Fruit fly (Drosophila melanogaster) whole organism, prepupa: ENCODE data around the gene spirit.

Experiments used
- CG11762 ChIP-seq: fragments of 200-800 bp; sonication (Bioruptor generic); optimal IDR thresholded peaks from 3 replicates; lab custom pipeline; 2016; ENCODE audit warnings: missing biosample characterization, missing genetic modification characterization; ENCODE audit not compliant: insufficient read depth
- CG1621 ChIP-seq: fragments of 200-800 bp; sonication (Bioruptor generic); optimal IDR thresholded peaks from 3 replicates; lab custom pipeline; 2018; ENCODE audit warnings: missing biosample characterization, mild to moderate bottlenecking, missing genetic modification characterization
- CG16779 ChIP-seq: fragments of 200-800 bp; sonication (Bioruptor generic); optimal IDR thresholded peaks from 3 replicates; lab custom pipeline; 2017; ENCODE audit warnings: missing biosample characterization, mild to moderate bottlenecking, missing genetic modification characterization
- Eip75B ChIP-seq: fragments of 200-800 bp; sonication (Bioruptor generic); optimal IDR thresholded peaks from 3 replicates; lab custom pipeline; 2016; ENCODE audit warnings: missing biosample characterization, missing genetic modification characterization
- eg ChIP-seq: fragments of 200-800 bp; sonication (Bioruptor generic); IDR thresholded peaks from 3 replicates; pipeline ENCODE4 v1.3.6; 2022; ENCODE audit warnings: missing biosample characterization, missing genetic modification characterization
- esn ChIP-seq: fragments of 200-800 bp; sonication (Bioruptor generic); optimal IDR thresholded peaks from 2 replicates; lab custom pipeline; 2016; ENCODE audit warnings: missing biosample characterization, mild to moderate bottlenecking, missing genetic modification characterization, moderate library complexity

DNA sequence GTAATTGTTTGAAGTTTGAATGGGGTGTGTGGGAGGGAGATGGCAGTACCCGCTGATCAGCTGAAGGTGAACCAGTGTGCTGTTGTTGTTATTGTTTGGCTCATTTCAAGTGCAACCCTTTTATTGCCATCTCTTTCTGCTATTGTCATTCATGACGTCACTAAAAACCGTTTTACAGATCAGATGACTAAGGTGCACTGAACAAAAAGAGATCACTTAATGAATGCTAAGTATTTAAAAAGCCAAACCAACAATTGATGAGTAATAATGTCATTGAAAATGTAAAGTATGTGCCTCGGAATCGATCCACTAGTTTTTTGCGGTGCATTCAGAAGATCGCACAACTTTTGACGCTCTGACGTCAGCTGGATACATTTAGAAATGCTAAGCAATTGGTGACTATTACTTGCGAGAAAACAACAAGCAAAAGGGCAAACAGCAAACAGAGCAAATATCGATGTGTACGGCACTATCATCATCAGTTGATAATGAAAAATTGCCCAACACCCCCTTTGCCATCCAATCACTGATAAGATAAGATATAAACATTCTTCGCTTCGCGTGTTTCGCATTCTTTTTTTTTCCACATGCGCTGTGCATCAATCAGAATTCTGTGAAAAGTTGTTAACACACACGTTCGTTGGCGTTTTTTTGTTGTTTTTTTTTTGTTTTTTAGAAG lies 1.4 kb upstream of the spirit start:
- TF ChIP-seq CG16779 (no peak), eg (GFP tag; lab: Robert Waterston, UW) (peak; percentile 66; the same call in 2 of the 3 replicates), CG1621 (tag; lab: Kevin White, UChicago) (peak; percentile 4), esn (peak; percentile 75), CG11762 (peak; percentile 29), Eip75B (GFP tag; lab: Kevin White, UChicago) (peak; percentile 66)
